Worm (Caenorhabditis elegans): ENCODE data around the gene C29H12.6.

Gene C29H12.6

DNA sequence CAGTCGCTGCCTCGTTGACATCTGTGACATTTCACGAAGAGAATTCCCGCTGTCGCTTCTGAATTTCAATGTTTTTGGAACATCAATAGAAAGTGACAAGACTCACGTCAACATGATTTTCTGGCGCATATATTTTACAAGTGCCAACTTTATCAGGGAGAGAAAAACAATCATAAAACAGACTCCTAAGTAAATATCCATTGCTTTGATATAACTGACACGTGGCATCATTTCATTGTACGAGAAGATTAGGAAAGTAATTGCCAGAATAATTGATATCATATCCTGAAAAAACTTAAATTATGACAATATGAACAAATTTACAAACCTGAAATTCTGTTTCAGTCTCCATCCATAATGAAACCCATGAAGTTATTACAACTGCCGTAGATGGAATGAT is 40.0 kb upstream of the C29H12.6 start:
- TF ChIP-seq fkh-3 (tag; optimal IDR thresholded peaks at IDR 0.05) (no peak), nhr-90 (tag; optimal IDR thresholded peaks at IDR 0.05) (no peak), nfya-2 (GFP tag; IDR thresholded peaks at IDR 0.05) (no peak), snpc-4 (GFP tag; optimal IDR thresholded peaks at IDR 0.05) (no peak), snpc-4 (tag; optimal IDR thresholded peaks at IDR 0.05) (no peak), xnd-1 (tag; optimal IDR thresholded peaks at IDR 0.05) (no peak), pha-4 (tag; optimal IDR thresholded peaks at IDR 0.05) (no peak), die-1 (tag; optimal IDR thresholded peaks at IDR 0.05) (no peak), nhr-179 (tag; optimal IDR thresholded peaks at IDR 0.05) (no peak), F33H1.4 (GFP tag; IDR thresholded peaks at IDR 0.05) (no peak)

- TF ChIP-seq ztf-28 (GFP tag; IDR thresholded peaks at IDR 0.05) (no peak), egl-44 (GFP tag; IDR thresholded peaks at IDR 0.05) (no peak), zfh-2 (GFP tag; conservative IDR thresholded peaks at IDR 0.05) (peak; percentile 71), egrh-3 (GFP tag; IDR thresholded peaks at IDR 0.05) (peak; percentile 16; the same call in 1 of the 2 replicates), ccch-3 (GFP tag; optimal IDR thresholded peaks at IDR 0.05) (no peak)
Observed at ce11 chrII:6149434-6149833, 31.4 kb upstream of the C29H12.6 start.

DNA sequence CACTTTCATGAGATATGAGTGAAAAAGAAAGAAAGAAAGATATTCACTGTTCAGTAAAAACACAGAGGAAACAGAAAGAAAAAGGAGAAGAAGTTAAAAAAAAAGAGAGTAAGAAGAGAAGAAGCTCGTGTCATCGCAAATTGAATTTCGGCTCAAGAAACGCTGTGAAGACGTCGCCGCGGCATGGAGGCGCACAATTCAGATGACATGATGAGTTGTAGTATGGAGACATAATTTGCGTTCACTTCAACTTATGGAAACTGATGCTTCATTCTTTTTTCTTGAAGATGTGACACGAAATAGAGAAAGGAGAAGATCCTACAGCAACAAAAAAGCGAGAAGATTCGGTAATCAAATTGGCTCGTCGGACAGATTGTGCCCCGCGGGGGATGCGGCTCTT is 30.3 kb upstream of the C29H12.6 start:
- TF ChIP-seq T26A5.8 (tag; optimal IDR thresholded peaks at IDR 0.05) (no peak), B0019.2 (GFP tag; conservative IDR thresholded peaks at IDR 0.05) (no peak), bed-2 (GFP tag; IDR thresholded peaks at IDR 0.05) (no peak), B0336.3 (GFP tag; IDR thresholded peaks at IDR 0.05) (no peak), mxl-1 (tag; optimal IDR thresholded peaks at IDR 0.05) (no peak), fkh-3 (tag; optimal IDR thresholded peaks at IDR 0.05) (no peak), atf-7 (tag; optimal IDR thresholded peaks at IDR 0.05) (no peak)

DNA sequence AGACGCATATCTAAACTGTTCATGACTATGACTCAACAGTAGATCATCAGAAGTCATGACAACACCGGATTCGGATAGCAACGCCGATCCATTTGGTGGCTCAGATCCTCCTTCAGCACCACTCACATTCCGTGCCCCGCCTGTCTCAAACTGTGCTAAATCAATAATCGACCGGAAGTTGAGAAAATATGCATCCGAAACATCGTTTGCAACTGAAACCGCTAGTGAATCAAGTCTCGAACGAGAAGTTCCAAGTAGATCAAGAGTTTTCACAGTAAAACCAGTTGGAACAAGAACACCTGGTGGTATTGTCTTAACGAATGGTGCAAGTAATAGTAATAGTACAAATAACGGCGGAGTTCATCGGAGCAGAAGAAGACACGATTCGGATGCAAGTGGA is 29.1 kb upstream of the C29H12.6 start:
- TF ChIP-seq K11D2.4 (GFP tag; IDR thresholded peaks at IDR 0.05) = no peak
- no peak for TF ChIP-seq Y53F4B.3 (GFP tag; IDR thresholded peaks at IDR 0.05)

DNA sequence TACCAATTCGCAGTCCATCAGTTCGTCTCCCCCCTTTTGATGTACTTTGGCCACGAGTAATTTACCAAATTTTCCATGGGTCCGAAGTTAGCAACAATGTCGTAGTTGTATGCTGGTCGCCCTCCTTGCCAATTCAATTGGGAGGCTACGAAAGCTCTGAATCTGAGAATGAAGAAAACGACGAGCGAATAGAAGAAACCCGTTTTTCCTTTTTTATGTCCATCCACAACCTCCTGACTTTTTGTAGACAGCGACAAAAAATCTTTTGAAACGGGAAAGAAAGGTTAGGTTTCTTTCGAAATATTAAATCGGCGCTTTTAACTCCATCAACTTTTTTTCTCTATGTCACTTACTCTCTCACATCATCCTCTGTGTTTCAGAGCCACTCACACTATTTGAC is 24.5 kb upstream of the C29H12.6 start:
- TF ChIP-seq hlh-26 (GFP tag; conservative IDR thresholded peaks at IDR 0.05) (no peak), ceh-79 (tag; optimal IDR thresholded peaks at IDR 0.05) (no peak), Y53G8AR.9 (GFP tag; conservative IDR thresholded peaks at IDR 0.05) (no peak), tlf-1 (GFP tag; optimal IDR thresholded peaks at IDR 0.05) (no peak), repo-1 (tag; optimal IDR thresholded peaks at IDR 0.05) (no peak), nhr-179 (tag; optimal IDR thresholded peaks at IDR 0.05) (no peak), lsl-1 (GFP tag; optimal IDR thresholded peaks at IDR 0.05) (no peak), bed-1 (GFP tag; IDR thresholded peaks at IDR 0.05) (no peak), Y53F4B.3 (GFP tag; IDR thresholded peaks at IDR 0.05) (no peak), nfyb-1 (GFP tag; IDR thresholded peaks at IDR 0.05) (no peak), aptf-3 (GFP tag; IDR thresholded peaks at IDR 0.05) (no peak), madf-10 (tag; optimal IDR thresholded peaks at IDR 0.05) (no peak), lin-54 (GFP tag; optimal IDR thresholded peaks at IDR 0.05) (no peak), Y56A3A.18 (GFP tag; IDR thresholded peaks at IDR 0.05) (no peak)
